Fruit fly (Drosophila melanogaster): ENCODE measurements around the gene bou.
A peak's percentile ranks its signal among the peaks of the same experiment; 100 is the strongest.

bou gene

DNA sequence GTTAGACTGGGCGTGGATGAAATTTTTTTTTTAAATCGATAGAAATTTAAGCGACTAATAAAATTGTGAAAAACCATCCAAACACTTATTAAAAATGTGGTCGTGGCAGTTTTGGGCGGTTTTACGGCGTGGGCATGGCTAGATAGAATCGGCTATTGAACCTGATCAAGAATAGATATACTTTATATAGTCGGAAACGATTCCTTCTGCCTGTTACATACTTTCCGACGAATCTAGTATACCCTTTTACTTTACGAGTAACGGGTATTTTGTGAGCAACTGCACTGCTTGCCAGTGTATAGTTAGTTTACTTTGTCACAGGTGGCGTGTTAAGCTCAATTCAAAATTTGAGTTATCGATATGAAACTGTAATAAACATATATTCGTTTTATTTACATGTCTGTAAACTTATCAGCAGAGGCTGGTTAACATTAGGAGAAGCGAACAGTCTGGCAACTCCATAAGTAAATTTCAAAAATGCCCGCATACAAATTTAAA lies 28.7 kb downstream of the bou start (continued):
- TF ChIP-seq CG6683 (GFP tag; optimal IDR thresholded peaks at IDR 0.05) (no peak), CG18011 (GFP tag; optimal IDR thresholded peaks at IDR 0.05) (no peak), yki (optimal IDR thresholded peaks at IDR 0.05) (no peak), CG15514 (GFP tag; optimal IDR thresholded peaks at IDR 0.05) (peak; percentile 46), CG32532 (GFP tag; IDR thresholded peaks at IDR 0.05) (peak; percentile 77), sima (GFP tag; optimal IDR thresholded peaks at IDR 0.05) (peak; percentile 43), eve (GFP tag; optimal IDR thresholded peaks at IDR 0.05) (no peak), C15 (GFP tag; IDR thresholded peaks at IDR 0.05) (no peak), tap (tag; optimal IDR thresholded peaks at IDR 0.05) (no peak), HLH3B (GFP tag; IDR thresholded peaks at IDR 0.05) (peak; percentile 38; the same call in 1 of the 2 replicates), D19A (tag; optimal IDR thresholded peaks at IDR 0.05) (peak; percentile 9), chm (GFP tag; IDR thresholded peaks at IDR 0.05) (0 out of 2 replicates have a peak, but pooled peaks have one; percentile 19), Myb (GFP tag; optimal IDR thresholded peaks at IDR 0.05) (peak; percentile 79), CG1529 (GFP tag; optimal IDR thresholded peaks at IDR 0.05) (no peak), vvl (GFP tag; IDR thresholded peaks at IDR 0.05) (peak; percentile 74), pzg (GFP tag; optimal IDR thresholded peaks at IDR 0.05) (peak; percentile 80), CG6765 (GFP tag; optimal IDR thresholded peaks at IDR 0.05) (peak; percentile 11), CG13287 (GFP tag; IDR thresholded peaks at IDR 0.05; ENCODE audit: partially characterized antibody) (peak; percentile 84), Tbp (GFP tag; optimal IDR thresholded peaks at IDR 0.05) (no peak), CG2712 (tag; optimal IDR thresholded peaks at IDR 0.05) (peak; percentile 53), Oaz (GFP tag; IDR thresholded peaks at IDR 0.05) (no peak; the same call in 1 of the 2 replicates), fd64A (GFP tag; optimal IDR thresholded peaks at IDR 0.05) (no peak), sd (tag; optimal IDR thresholded peaks at IDR 0.05) (no peak), CG33213 (GFP tag; optimal IDR thresholded peaks at IDR 0.05) (peak; percentile 70), CG4360 (GFP tag; IDR thresholded peaks at IDR 0.05) (no peak), CG2199 (GFP tag; IDR thresholded peaks at IDR 0.05) (no peak; the same call in 2 of the 3 replicates), CG10543 (GFP tag; optimal IDR thresholded peaks at IDR 0.05) (peak; percentile 21), CG9727 (GFP tag; optimal IDR thresholded peaks at IDR 0.05) (peak; percentile 25), CG14014 (GFP tag; IDR thresholded peaks at IDR 0.05) (peak; percentile 52; the same call in 1 of the 2 replicates), CG1792 (GFP tag; optimal IDR thresholded peaks at IDR 0.05) (no peak), HmgD (GFP tag; optimal IDR thresholded peaks at IDR 0.05) (peak; percentile 48), ap (GFP tag; IDR thresholded peaks at IDR 0.05) (no peak), Awh (GFP tag; IDR thresholded peaks at IDR 0.05) (no peak), CG11247 (GFP tag; IDR thresholded peaks at IDR 0.05) (peak; percentile 44; the same call in 1 of the 2 replicates), CG15011 (GFP tag; optimal IDR thresholded peaks at IDR 0.05) (no peak), tgo (GFP tag; IDR thresholded peaks at IDR 0.05) (peak; percentile 43; the same call in 2 of the 3 replicates), prd (optimal IDR thresholded peaks at IDR 0.05) (no peak), prd (GFP tag; IDR thresholded peaks at IDR 0.05) (peak; percentile 62), CG10462 (GFP tag; optimal IDR thresholded peaks at IDR 0.05) (no peak), CG6791 (GFP tag; IDR thresholded peaks at IDR 0.05; ENCODE audit: partially characterized antibody) (peak; percentile 69), dpn (GFP tag; optimal IDR thresholded peaks at IDR 0.05) (peak; percentile 47 to 79), Stat92E (GFP tag; optimal IDR thresholded peaks at IDR 0.05) (no peak), CG7556 (GFP tag; optimal IDR thresholded peaks at IDR 0.05) (peak; percentile 37), CG5953 (GFP tag; IDR thresholded peaks at IDR 0.05) (no peak), cas (GFP tag; IDR thresholded peaks at IDR 0.05) (no peak), Dp (GFP tag; optimal IDR thresholded peaks at IDR 0.05) (peak; percentile 89), tll (GFP tag; optimal IDR thresholded peaks at IDR 0.05) (no peak), z (GFP tag; IDR thresholded peaks at IDR 0.05) (no peak), hb (GFP tag; IDR thresholded peaks at IDR 0.05; ENCODE audit: partially characterized antibody) (no peak), gsb-n (tag; optimal IDR thresholded peaks at IDR 0.05) (peak; percentile 12), toy (GFP tag; IDR thresholded peaks at IDR 0.05) (no peak)
